Worm (Caenorhabditis elegans): ENCODE results near the gene F55A11.8.

ce11 chrV:11782809-11783440 is 5.1 kb upstream of the F55A11.8 start, which contains the start of gene F55A11.11:
- TF ChIP-seq nhr-11 (tag; optimal IDR thresholded peaks at IDR 0.05) (no peak), ama-1 (optimal IDR thresholded peaks at IDR 0.05) (no peak), ceh-16 (tag; optimal IDR thresholded peaks at IDR 0.05) (peak; percentile 33), zag-1 (tag; optimal IDR thresholded peaks at IDR 0.05) (no peak), nhr-129 (tag; optimal IDR thresholded peaks at IDR 0.05) (peak; percentile 94), mbf-1 (tag; optimal IDR thresholded peaks at IDR 0.05) (no peak), alr-1 (tag; optimal IDR thresholded peaks at IDR 0.05) (no peak), lin-13 (GFP tag; optimal IDR thresholded peaks at IDR 0.05) (peak; percentile 45)

Measured in whole organism, L2 larva.